Fruit fly (Drosophila melanogaster) whole organism, wandering third instar larva: ENCODE data around the gene Glut4EF.

ENCODE experiments used
- Abd-B ChIP-seq: fragments of >200 bp; optimal IDR thresholded peaks from 2 replicates; lab custom pipeline; 2017; ENCODE audit warnings: missing biosample characterization, missing genetic modification characterization
- Hr78 ChIP-seq: fragments of >200 bp; optimal IDR thresholded peaks from 2 replicates; lab custom pipeline; 2017; ENCODE audit warnings: missing biosample characterization, missing genetic modification characterization
- Myc ChIP-seq: fragments of >200 bp; optimal IDR thresholded peaks from 2 replicates; lab custom pipeline; 2017
- Vsx2 ChIP-seq: fragments of 200-300, 225-300 bp; sonication (Bioruptor generic); optimal IDR thresholded peaks from 2 replicates; lab custom pipeline; 2018; ENCODE audit warnings: missing biosample characterization, missing genetic modification characterization; ENCODE audit not compliant: partially characterized antibody
- sv ChIP-seq: fragments of 200-800 bp; sonication (Bioruptor generic); optimal IDR thresholded peaks from 3 replicates; lab custom pipeline; 2016; ENCODE audit warnings: missing biosample characterization, missing genetic modification characterization

- no peak for TF ChIP-seq Hr78
- TF ChIP-seq Vsx2 (GFP tag; lab: Kevin White, UChicago): no peak
- TF ChIP-seq Myc (lab: Kevin White, UChicago): no peak
- TF ChIP-seq sv (GFP tag; lab: Kevin White, UChicago): no peak
- TF ChIP-seq Abd-B: no peak
These were observed 22.8 kb upstream of the Glut4EF start for dm6 chr3R:9851653-9852052.
